Fruit fly (Drosophila melanogaster) whole organism, prepupa: ENCODE measurements around the gene DAAM.

Source experiments
- Blimp-1 ChIP-seq: fragments of 200-800 bp; sonication (Bioruptor generic); optimal IDR thresholded peaks from 3 replicates; lab custom pipeline; 2017; ENCODE audit warnings: missing biosample characterization, missing genetic modification characterization, mild to moderate bottlenecking, moderate library complexity, missing genetic modification reagents
- CG10631 ChIP-seq: fragments of 200-800 bp; sonication (Bioruptor generic); optimal IDR thresholded peaks from 2 replicates; lab custom pipeline; 2016; ENCODE audit warnings: missing biosample characterization, missing genetic modification characterization
- CG10669 ChIP-seq: fragments of 200-800 bp; sonication (Bioruptor generic); optimal IDR thresholded peaks from 3 replicates; lab custom pipeline; 2018; ENCODE audit warnings: missing biosample characterization, mild to moderate bottlenecking, missing genetic modification characterization, moderate library complexity
- CG11294 ChIP-seq: fragments of 200-800 bp; sonication (Bioruptor generic); IDR thresholded peaks from 2 replicates; pipeline ENCODE4 v1.3.6; 2022; ENCODE audit warnings: missing biosample characterization, missing genetic modification characterization
- CG11762 ChIP-seq: fragments of 200-800 bp; sonication (Bioruptor generic); optimal IDR thresholded peaks from 3 replicates; lab custom pipeline; 2016; ENCODE audit warnings: missing biosample characterization, missing genetic modification characterization; ENCODE audit not compliant: insufficient read depth
- CG11902 ChIP-seq: fragments of 200-800 bp; sonication (Bioruptor generic); optimal IDR thresholded peaks from 3 replicates; lab custom pipeline; 2016; ENCODE audit warnings: missing biosample characterization, missing genetic modification characterization
- CG15336 ChIP-seq: fragments of 200-800 bp; sonication (Bioruptor generic); IDR thresholded peaks from 2 replicates; pipeline ENCODE4 v1.3.6; 2022; ENCODE audit warnings: missing biosample characterization, missing genetic modification characterization
- CG1621 ChIP-seq: fragments of 200-800 bp; sonication (Bioruptor generic); optimal IDR thresholded peaks from 3 replicates; lab custom pipeline; 2018; ENCODE audit warnings: missing biosample characterization, mild to moderate bottlenecking, missing genetic modification characterization
- CG16779 ChIP-seq: fragments of 200-800 bp; sonication (Bioruptor generic); optimal IDR thresholded peaks from 3 replicates; lab custom pipeline; 2017; ENCODE audit warnings: missing biosample characterization, mild to moderate bottlenecking, missing genetic modification characterization
- CG3032 ChIP-seq: fragments of 200-800 bp; optimal IDR thresholded peaks from 2 replicates; lab custom pipeline; 2019; ENCODE audit warnings: missing biosample characterization, mild to moderate bottlenecking, missing genetic modification characterization, moderate library complexity
- CG31627 ChIP-seq: fragments of 200-800 bp; sonication (Bioruptor generic); optimal IDR thresholded peaks from 3 replicates; lab custom pipeline; 2016; ENCODE audit warnings: missing biosample characterization, missing genetic modification characterization
- CG32006 ChIP-seq: fragments of 200-800 bp; sonication (Bioruptor generic); optimal IDR thresholded peaks from 3 replicates; lab custom pipeline; 2017; ENCODE audit warnings: missing biosample characterization, mild to moderate bottlenecking, missing genetic modification characterization
- CG34406 ChIP-seq: fragments of 200-800 bp; sonication (Bioruptor generic); optimal IDR thresholded peaks from 3 replicates; lab custom pipeline; 2016; ENCODE audit warnings: missing biosample characterization, missing genetic modification characterization
- CG3919 ChIP-seq: fragments of 200-800 bp; sonication (Bioruptor generic); optimal IDR thresholded peaks from 3 replicates; lab custom pipeline; 2016; ENCODE audit warnings: missing biosample characterization, missing genetic modification characterization
- CG4318 ChIP-seq: fragments of 200-800 bp; sonication (Bioruptor generic); optimal IDR thresholded peaks from 3 replicates; lab custom pipeline; 2017; ENCODE audit warnings: missing biosample characterization, mild to moderate bottlenecking, missing genetic modification characterization
- CG6163 ChIP-seq: fragments of 200-800 bp; sonication (Bioruptor generic); IDR thresholded peaks from 3 replicates; pipeline ENCODE4 v1.3.6; 2022; ENCODE audit warnings: missing biosample characterization, missing genetic modification characterization
- CG6276 ChIP-seq: fragments of 200-800 bp; sonication (Bioruptor generic); optimal IDR thresholded peaks from 2 replicates; lab custom pipeline; 2017; ENCODE audit warnings: missing biosample characterization, mild to moderate bottlenecking, missing genetic modification characterization
- CG6792 ChIP-seq: fragments of 200-800 bp; sonication (Bioruptor generic); optimal IDR thresholded peaks from 3 replicates; lab custom pipeline; 2016; ENCODE audit warnings: missing biosample characterization, missing genetic modification characterization
- CG6808 ChIP-seq: fragments of 200-800 bp; sonication (Bioruptor generic); optimal IDR thresholded peaks from 3 replicates; lab custom pipeline; 2017; ENCODE audit warnings: missing biosample characterization, missing genetic modification characterization, mild to moderate bottlenecking, moderate library complexity, missing genetic modification reagents
- CG6854 ChIP-seq: fragments of 200-800 bp; sonication (Bioruptor generic); optimal IDR thresholded peaks from 2 replicates; lab custom pipeline; 2017; ENCODE audit warnings: missing biosample characterization, mild to moderate bottlenecking, missing genetic modification characterization
- CG7368 ChIP-seq: fragments of 200-800 bp; sonication (Bioruptor generic); optimal IDR thresholded peaks from 3 replicates; lab custom pipeline; 2016; ENCODE audit warnings: missing biosample characterization, missing genetic modification characterization
- CG8319 ChIP-seq: fragments of 200-800 bp; sonication (Bioruptor generic); optimal IDR thresholded peaks from 3 replicates; lab custom pipeline; 2016; ENCODE audit warnings: missing biosample characterization, missing genetic modification characterization
- CG8632 ChIP-seq: fragments of 200-800 bp; sonication (Bioruptor generic); optimal IDR thresholded peaks from 3 replicates; lab custom pipeline; 2016; ENCODE audit warnings: missing biosample characterization, missing genetic modification characterization
- CG9139 ChIP-seq: fragments of 200-800 bp; sonication (Bioruptor generic); optimal IDR thresholded peaks from 3 replicates; lab custom pipeline; 2017; ENCODE audit warnings: missing biosample characterization, mild to moderate bottlenecking, missing genetic modification characterization
- Eip75B ChIP-seq: fragments of 200-800 bp; sonication (Bioruptor generic); optimal IDR thresholded peaks from 3 replicates; lab custom pipeline; 2016; ENCODE audit warnings: missing biosample characterization, missing genetic modification characterization
- Eip78C ChIP-seq: fragments of 200-800 bp; sonication (Bioruptor generic); peaks from one replicate; lab custom pipeline; 2016; ENCODE audit warnings: missing biosample characterization, missing genetic modification characterization
- Eip93F ChIP-seq: fragments of 200-800 bp; sonication (Bioruptor generic); optimal IDR thresholded peaks from 2 replicates; lab custom pipeline; 2016; ENCODE audit warnings: missing biosample characterization, mild to moderate bottlenecking, missing genetic modification characterization
- Ets21C ChIP-seq: fragments of 200-800 bp; sonication (Bioruptor generic); optimal IDR thresholded peaks from 3 replicates; lab custom pipeline; 2016; ENCODE audit warnings: missing biosample characterization, missing genetic modification characterization
- Ets96B ChIP-seq: fragments of 200-800 bp; optimal IDR thresholded peaks from 2 replicates; lab custom pipeline; 2019; ENCODE audit warnings: missing biosample characterization, mild to moderate bottlenecking, missing genetic modification characterization, moderate library complexity
- Gug ChIP-seq: fragments of 200-800 bp; sonication (Bioruptor generic); IDR thresholded peaks from 2 replicates; pipeline ENCODE4 v1.3.6; 2022; ENCODE audit warnings: missing biosample characterization, missing genetic modification characterization
- Hr38 ChIP-seq: sonication (Bioruptor generic); optimal IDR thresholded peaks from 2 replicates; lab custom pipeline; 2016; ENCODE audit warnings: missing biosample characterization, missing genetic modification characterization
- Hr39 ChIP-seq: fragments of 200-800 bp; sonication (Bioruptor generic); optimal IDR thresholded peaks from 2 replicates; lab custom pipeline; 2016; ENCODE audit warnings: missing biosample characterization, missing genetic modification characterization
- Hr4 ChIP-seq: fragments of 200-800 bp; sonication (Bioruptor generic); optimal IDR thresholded peaks from 3 replicates; lab custom pipeline; 2016; ENCODE audit warnings: missing biosample characterization, missing genetic modification characterization
- Lpt ChIP-seq: fragments of 200-800 bp; sonication (Bioruptor generic); optimal IDR thresholded peaks from 3 replicates; lab custom pipeline; 2016; ENCODE audit warnings: missing biosample characterization, missing genetic modification characterization
- Met ChIP-seq: fragments of 200-800 bp; sonication (Bioruptor generic); optimal IDR thresholded peaks from 3 replicates; lab custom pipeline; 2016; ENCODE audit warnings: missing biosample characterization, missing genetic modification characterization
- OdsH ChIP-seq: fragments of 200-800 bp; sonication (Bioruptor generic); optimal IDR thresholded peaks from 3 replicates; lab custom pipeline; 2016; ENCODE audit warnings: missing biosample characterization, missing genetic modification characterization
- Smox ChIP-seq: fragments of 200-800 bp; sonication (Bioruptor generic); optimal IDR thresholded peaks from 3 replicates; lab custom pipeline; 2016; ENCODE audit warnings: missing biosample characterization, missing genetic modification characterization
- Sox102F ChIP-seq: fragments of 200-800 bp; sonication (Bioruptor generic); optimal IDR thresholded peaks from 2 replicates; lab custom pipeline; 2016; ENCODE audit warnings: missing biosample characterization, mild to moderate bottlenecking, missing genetic modification characterization
- Sox14 ChIP-seq: fragments of 200-800 bp; sonication (Bioruptor generic); optimal IDR thresholded peaks from 3 replicates; lab custom pipeline; 2016; ENCODE audit warnings: missing biosample characterization, missing genetic modification characterization
- Sox15 ChIP-seq: fragments of 200-800 bp; sonication (Bioruptor generic); optimal IDR thresholded peaks from 3 replicates; lab custom pipeline; 2016; ENCODE audit warnings: missing biosample characterization, missing genetic modification characterization
- achi ChIP-seq: fragments of 200-800 bp; sonication (Bioruptor generic); optimal IDR thresholded peaks from 3 replicates; lab custom pipeline; 2016; ENCODE audit warnings: missing biosample characterization, missing genetic modification characterization
- acj6 ChIP-seq: fragments of 200-800 bp; sonication (Bioruptor generic); optimal IDR thresholded peaks from 3 replicates; lab custom pipeline; 2016; ENCODE audit warnings: missing biosample characterization, missing genetic modification characterization
- cyc ChIP-seq: fragments of 200-800 bp; sonication (Bioruptor generic); optimal IDR thresholded peaks from 3 replicates; lab custom pipeline; 2016; ENCODE audit warnings: missing biosample characterization, missing genetic modification characterization
- eg ChIP-seq: fragments of 200-800 bp; sonication (Bioruptor generic); IDR thresholded peaks from 3 replicates; pipeline ENCODE4 v1.3.6; 2022; ENCODE audit warnings: missing biosample characterization, missing genetic modification characterization
- esn ChIP-seq: fragments of 200-800 bp; sonication (Bioruptor generic); optimal IDR thresholded peaks from 2 replicates; lab custom pipeline; 2016; ENCODE audit warnings: missing biosample characterization, mild to moderate bottlenecking, missing genetic modification characterization, moderate library complexity
- fd59A ChIP-seq: fragments of 200-800 bp; sonication (Bioruptor generic); optimal IDR thresholded peaks from 2 replicates; lab custom pipeline; 2017; ENCODE audit warnings: missing biosample characterization, mild to moderate bottlenecking, missing genetic modification characterization, missing genetic modification reagents
- fd85E ChIP-seq: fragments of 200-800 bp; sonication (Bioruptor generic); optimal IDR thresholded peaks from 3 replicates; lab custom pipeline; 2016; ENCODE audit warnings: missing biosample characterization, missing genetic modification characterization
- fkh ChIP-seq: fragments of 200-800 bp; sonication (Bioruptor generic); optimal IDR thresholded peaks from 3 replicates; lab custom pipeline; 2017; ENCODE audit warnings: missing biosample characterization, mild to moderate bottlenecking, missing genetic modification characterization, moderate library complexity
- lz ChIP-seq: fragments of 200-800 bp; sonication (Bioruptor generic); optimal IDR thresholded peaks from 3 replicates; lab custom pipeline; 2016; ENCODE audit warnings: missing biosample characterization, missing genetic modification characterization
- salr ChIP-seq, 2 experiments: fragments of 200-800 bp; sonication (Bioruptor generic); optimal IDR thresholded peaks; 3 replicates each; lab custom pipeline; 2016 to 2018; ENCODE audit warnings: missing biosample characterization in 2 of 2, missing genetic modification characterization in 2 of 2, mild to moderate bottlenecking in 1 of 2
- spab ChIP-seq: fragments of 200-800 bp; sonication (Bioruptor generic); optimal IDR thresholded peaks from 2 replicates; lab custom pipeline; 2017; ENCODE audit warnings: missing biosample characterization, mild to moderate bottlenecking, missing genetic modification characterization, missing genetic modification reagents
- ss ChIP-seq, 2 experiments: fragments of 200-800 bp; sonication (Bioruptor generic); optimal IDR thresholded peaks; 2 replicates in 1 of 2; 3 replicates in 1 of 2; lab custom pipeline; 2017 to 2018; ENCODE audit warnings: mild to moderate bottlenecking in 2 of 2, missing biosample characterization in 2 of 2, missing genetic modification characterization in 2 of 2, moderate library complexity in 1 of 2
- svp ChIP-seq: fragments of 200-800 bp; sonication (Bioruptor generic); peaks from one replicate; lab custom pipeline; 2016; ENCODE audit warnings: missing biosample characterization, missing genetic modification characterization
- topi ChIP-seq: fragments of 200-800 bp; sonication (Bioruptor generic); optimal IDR thresholded peaks from 3 replicates; lab custom pipeline; 2016; ENCODE audit warnings: missing biosample characterization, missing genetic modification characterization

Gene DAAM

dm6 chrX:1239832-1240231 lies 82.3 kb downstream of the DAAM start, which contains the start of gene CG11403:
Gene CG11403, minus strand, starts transcription at chrX:1239884.
- TF ChIP-seq CG3032 (tag; lab: Kevin White, UChicago) (peak; percentile 13), Eip75B (GFP tag; lab: Kevin White, UChicago) (no peak), Hr38 (GFP tag; lab: Kevin White, UChicago) (no peak), eg (GFP tag; lab: Robert Waterston, UW) (no peak), CG11294 (GFP tag; lab: Robert Waterston, UW) (no peak), spab (GFP tag; lab: Kevin White, UChicago) (no peak), ss (GFP tag; optimal IDR thresholded peaks at IDR 0.05; lab: Kevin White, UChicago) (no peak), OdsH (GFP tag; lab: Kevin White, UChicago) (no peak), Eip78C (peak; percentile 41), cyc (GFP tag; lab: Kevin White, UChicago) (no peak), CG16779 (tag; lab: Kevin White, UChicago) (no peak), CG31627 (GFP tag; lab: Kevin White, UChicago) (peak; percentile 28), topi (no peak), fd85E (GFP tag; lab: Kevin White, UChicago) (no peak), CG8319 (GFP tag; lab: Kevin White, UChicago) (no peak), Smox (GFP tag; lab: Kevin White, UChicago) (no peak), Eip93F (GFP tag; lab: Kevin White, UChicago) (no peak), CG6808 (GFP tag; lab: Kevin White, UChicago) (no peak), Lpt (GFP tag; lab: Kevin White, UChicago) (no peak), CG11762 (GFP tag; lab: Kevin White, UChicago) (no peak), Gug (GFP tag; lab: Robert Waterston, UW) (no peak), acj6 (GFP tag; lab: Kevin White, UChicago) (no peak), CG10631 (GFP tag; lab: Kevin White, UChicago) (no peak), Sox102F (GFP tag; lab: Kevin White, UChicago) (no peak), Ets96B (tag; lab: Kevin White, UChicago) (no peak), fkh (GFP tag; lab: Kevin White, UChicago) (no peak), fd59A (no peak), CG6792 (GFP tag; lab: Kevin White, UChicago) (no peak), Sox14 (GFP tag; lab: Kevin White, UChicago) (peak; percentile 56), Sox15 (GFP tag; lab: Kevin White, UChicago) (no peak), CG3919 (GFP tag; lab: Kevin White, UChicago) (no peak), CG6854 (GFP tag; lab: Kevin White, UChicago) (no peak), Hr39 (GFP tag; lab: Kevin White, UChicago) (peak; percentile 19), Met (GFP tag; lab: Kevin White, UChicago) (no peak), CG15336 (GFP tag; lab: Robert Waterston, UW) (no peak), CG11902 (GFP tag; lab: Kevin White, UChicago) (no peak), salr (GFP tag; optimal IDR thresholded peaks at IDR 0.05; lab: Kevin White, UChicago) (no peak), svp (GFP tag; lab: Kevin White, UChicago) (peak; percentile 46), CG10669 (GFP tag; lab: Kevin White, UChicago) (no peak), CG9139 (GFP tag; lab: Kevin White, UChicago) (no peak), CG32006 (GFP tag; lab: Kevin White, UChicago) (no peak), CG1621 (tag; lab: Kevin White, UChicago) (no peak), esn (GFP tag; lab: Kevin White, UChicago) (peak; percentile 31), Blimp-1 (GFP tag; lab: Kevin White, UChicago) (no peak), CG34406 (GFP tag; lab: Kevin White, UChicago) (no peak), CG8632 (GFP tag; lab: Kevin White, UChicago) (no peak), CG6276 (GFP tag; lab: Kevin White, UChicago) (no peak), CG4318 (GFP tag; lab: Kevin White, UChicago) (no peak), lz (GFP tag; lab: Kevin White, UChicago) (peak; percentile 1), CG7368 (GFP tag; lab: Kevin White, UChicago) (no peak), achi (GFP tag; lab: Kevin White, UChicago) (no peak), Ets21C (peak; percentile 23), CG6163 (GFP tag; lab: Robert Waterston, UW) (no peak), Hr4 (GFP tag; lab: Kevin White, UChicago) (no peak)
